Worm (Caenorhabditis elegans): ENCODE results near the gene K12H6.9.

DNA sequence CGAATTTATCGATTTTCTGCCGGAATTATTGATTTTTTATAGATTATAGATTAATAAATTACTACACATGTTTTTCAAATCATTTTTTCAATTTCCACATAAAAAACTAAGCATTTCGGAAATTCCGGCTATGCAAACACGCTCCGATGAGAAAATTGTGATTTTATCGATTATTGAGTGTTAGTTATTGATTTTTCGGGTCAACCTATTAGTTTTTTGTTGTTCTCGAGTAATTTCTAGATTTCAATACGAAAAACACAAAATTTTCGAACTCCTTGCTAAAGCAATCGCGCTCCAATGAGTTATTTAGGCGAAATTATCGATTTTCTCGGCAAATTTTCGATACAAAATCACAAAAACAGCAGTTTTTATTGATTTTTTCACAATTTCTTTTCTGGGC, 28.8 kb upstream of the K12H6.9 start:
- TF ChIP-seq ama-1 (optimal IDR thresholded peaks at IDR 0.05) (no peak), aly-1 (tag; optimal IDR thresholded peaks at IDR 0.05) (no peak), hnd-1 (tag; optimal IDR thresholded peaks at IDR 0.05) (no peak), tbx-11 (GFP tag; IDR thresholded peaks at IDR 0.05) (no peak), sea-1 (GFP tag; conservative IDR thresholded peaks at IDR 0.05) (no peak), flt-1 (GFP tag; IDR thresholded peaks at IDR 0.05) (no peak), tbx-37 (GFP tag; conservative IDR thresholded peaks at IDR 0.05) (no peak), scrt-1 (GFP tag; IDR thresholded peaks at IDR 0.05) (no peak), ceh-13 (GFP tag; optimal IDR thresholded peaks at IDR 0.05) (no peak), B0310.2 (tag; optimal IDR thresholded peaks at IDR 0.05) (no peak), ceh-36 (tag; optimal IDR thresholded peaks at IDR 0.05) (no peak), tra-4 (tag; optimal IDR thresholded peaks at IDR 0.05) (no peak)
